Worm (Caenorhabditis elegans) whole organism, L1 larva: ENCODE measurements around the gene C03A7.13.

Experiments used
- F16B12.6 ChIP-seq: fragments of 150-350 bp; optimal IDR thresholded peaks from 2 replicates; lab custom pipeline; 2014; ENCODE audit warnings: missing biosample characterization, missing genetic modification characterization
- Y116A8C.19 ChIP-seq: sonication (generic microtip); optimal IDR thresholded peaks from 2 replicates; lab custom pipeline; 2016; ENCODE audit warnings: missing compliant biosample characterization, missing genetic modification characterization, borderline replicate concordance
- ama-1 ChIP-seq: fragments of 150-350 bp; optimal IDR thresholded peaks from 2 replicates; lab custom pipeline; 2014
- ceh-63 ChIP-seq: fragments of 200-800 bp; sonication (Bioruptor generic); optimal IDR thresholded peaks from 2 replicates; lab custom pipeline; 2018; ENCODE audit warnings: mild to moderate bottlenecking, missing genetic modification characterization, missing compliant biosample characterization
- ceh-8 ChIP-seq: fragments of 200-800 bp; sonication (Bioruptor generic); optimal IDR thresholded peaks from 2 replicates; lab custom pipeline; 2018; ENCODE audit warnings: mild to moderate bottlenecking, missing genetic modification characterization, moderate library complexity, missing compliant biosample characterization
- ceh-90 ChIP-seq: sonication (generic microtip); optimal IDR thresholded peaks from 2 replicates; lab custom pipeline; 2016; ENCODE audit warnings: missing genetic modification characterization, missing compliant biosample characterization
- dsc-1 ChIP-seq: sonication (generic microtip); optimal IDR thresholded peaks from 2 replicates; lab custom pipeline; 2016; ENCODE audit warnings: mild to moderate bottlenecking, missing genetic modification characterization, missing compliant biosample characterization
- efl-1 ChIP-seq, 4 experiments: fragments of 150-350 bp; optimal IDR thresholded peaks in 3 of 4; peaks in 1 of 4; 1 replicate in 1 of 4; 2 replicates in 3 of 4; lab custom pipeline; 2014; ENCODE audit warnings: missing biosample characterization in 2 of 4, missing genetic modification characterization in 2 of 4, missing genetic modification reagents in 2 of 4
- egl-13 ChIP-seq: sonication (generic microtip); optimal IDR thresholded peaks from 2 replicates; lab custom pipeline; 2016; ENCODE audit warnings: missing genotype, missing genetic modification reagents, missing genetic modification characterization, missing compliant biosample characterization
- egl-27 ChIP-seq, 2 experiments: fragments of 150-350 bp in 1 of 2; sonication (generic microtip); optimal IDR thresholded peaks; 3 replicates each; lab custom pipeline; 2017 to 2018; ENCODE audit warnings: missing biosample characterization in 2 of 2, missing genetic modification characterization in 2 of 2, missing genetic modification reagents in 2 of 2
- elt-2 ChIP-seq: sonication (generic microtip); optimal IDR thresholded peaks from 2 replicates; lab custom pipeline; 2016; ENCODE audit warnings: missing genetic modification characterization, mild to moderate bottlenecking, inconsistent platforms, missing compliant biosample characterization, missing genetic modification reagents
- elt-3 ChIP-seq, 6 experiments: fragments of 150-350 bp in 1 of 6; sonication (generic microtip); optimal IDR thresholded peaks; 2 replicates each; lab custom pipeline; 2017 to 2018; ENCODE audit warnings: missing biosample characterization in 6 of 6, missing genetic modification characterization in 6 of 6, inconsistent platforms in 1 of 6
- fkh-10 ChIP-seq: sonication (generic microtip); optimal IDR thresholded peaks from 2 replicates; lab custom pipeline; 2017; ENCODE audit warnings: missing biosample characterization, missing genetic modification reagents, missing genetic modification characterization
- fkh-4 ChIP-seq: sonication (generic microtip); optimal IDR thresholded peaks from 2 replicates; lab custom pipeline; 2016; ENCODE audit warnings: missing compliant biosample characterization, missing genetic modification characterization, borderline replicate concordance
- fos-1 ChIP-seq: fragments of 150-350 bp; optimal IDR thresholded peaks from 2 replicates; lab custom pipeline; 2014; ENCODE audit warnings: missing biosample characterization, missing genetic modification characterization
- grh-1 ChIP-seq: fragments of 200-800 bp; sonication (Bioruptor generic); IDR thresholded peaks from 2 replicates; pipeline ENCODE4 v1.3.6; 2022; ENCODE audit warnings: missing genetic modification reagents, missing genetic modification characterization, missing compliant biosample characterization
- isw-1 ChIP-seq: fragments of 200-800 bp; sonication (Bioruptor generic); IDR thresholded peaks from 2 replicates; pipeline ENCODE4 v1.3.6; 2022; ENCODE audit warnings: missing genetic modification characterization, missing compliant biosample characterization
- lin-39 ChIP-seq: fragments of 150-350 bp; optimal IDR thresholded peaks from 2 replicates; lab custom pipeline; 2014; ENCODE audit warnings: missing biosample characterization, missing genetic modification reagents, missing genetic modification characterization
- lir-3 ChIP-seq: sonication (generic microtip); optimal IDR thresholded peaks from 2 replicates; lab custom pipeline; 2016; ENCODE audit warnings: mild to moderate bottlenecking, missing genetic modification characterization, moderate library complexity, missing compliant biosample characterization; ENCODE audit not compliant: poor library complexity
- lsy-2 ChIP-seq, 2 experiments: fragments of 150-350 bp; optimal IDR thresholded peaks; 2 replicates each; lab custom pipeline; 2014; ENCODE audit warnings: missing biosample characterization in 2 of 2, missing genetic modification characterization in 2 of 2
- nhr-28 ChIP-seq: fragments of 150-350 bp; optimal IDR thresholded peaks from 2 replicates; lab custom pipeline; 2014; ENCODE audit warnings: missing biosample characterization, missing genetic modification characterization
- nhr-47 ChIP-seq: sonication (generic microtip); optimal IDR thresholded peaks from 2 replicates; lab custom pipeline; 2016; ENCODE audit warnings: mild to moderate bottlenecking, missing genetic modification characterization, moderate library complexity, missing compliant biosample characterization
- pag-3 ChIP-seq: sonication (generic microtip); optimal IDR thresholded peaks from 2 replicates; lab custom pipeline; 2017; ENCODE audit warnings: missing genetic modification characterization, mild to moderate bottlenecking, missing compliant biosample characterization, antibody characterized with exemption, borderline replicate concordance; ENCODE audit not compliant: insufficient read depth
- pax-3 ChIP-seq: fragments of 200-800 bp; sonication (Bioruptor generic); optimal IDR thresholded peaks from 2 replicates; lab custom pipeline; 2018; ENCODE audit warnings: mild to moderate bottlenecking, missing genetic modification characterization, moderate library complexity, missing compliant biosample characterization
- skn-1 ChIP-seq: fragments of 150-350 bp; optimal IDR thresholded peaks from 2 replicates; lab custom pipeline; 2014; ENCODE audit warnings: missing biosample characterization, missing genetic modification characterization
- snu-23 ChIP-seq: sonication (generic microtip); optimal IDR thresholded peaks from 2 replicates; lab custom pipeline; 2016; ENCODE audit warnings: missing genetic modification characterization, missing compliant biosample characterization
- sptf-1 ChIP-seq: fragments of 150-350 bp; optimal IDR thresholded peaks from 2 replicates; lab custom pipeline; 2014; ENCODE audit warnings: missing biosample characterization, missing genetic modification characterization
- sup-37 ChIP-seq: fragments of 200-800 bp; sonication (Bioruptor generic); optimal IDR thresholded peaks from 2 replicates; lab custom pipeline; 2018; ENCODE audit warnings: mild to moderate bottlenecking, missing genetic modification characterization, missing compliant biosample characterization
- tbx-2 ChIP-seq: sonication (generic microtip); optimal IDR thresholded peaks from 2 replicates; lab custom pipeline; 2016; ENCODE audit warnings: missing genetic modification characterization, missing compliant biosample characterization
- unc-86 ChIP-seq: sonication (generic microtip); optimal IDR thresholded peaks from 2 replicates; lab custom pipeline; 2016; ENCODE audit warnings: missing genetic modification characterization, missing compliant biosample characterization
- xbp-1 ChIP-seq: sonication (generic microtip); optimal IDR thresholded peaks from 2 replicates; lab custom pipeline; 2016; ENCODE audit warnings: missing genetic modification characterization, missing compliant biosample characterization
- zag-1 ChIP-seq: fragments of 150-350 bp; optimal IDR thresholded peaks from 2 replicates; lab custom pipeline; 2014; ENCODE audit warnings: missing biosample characterization, missing genetic modification characterization

C03A7.13 gene

DNA sequence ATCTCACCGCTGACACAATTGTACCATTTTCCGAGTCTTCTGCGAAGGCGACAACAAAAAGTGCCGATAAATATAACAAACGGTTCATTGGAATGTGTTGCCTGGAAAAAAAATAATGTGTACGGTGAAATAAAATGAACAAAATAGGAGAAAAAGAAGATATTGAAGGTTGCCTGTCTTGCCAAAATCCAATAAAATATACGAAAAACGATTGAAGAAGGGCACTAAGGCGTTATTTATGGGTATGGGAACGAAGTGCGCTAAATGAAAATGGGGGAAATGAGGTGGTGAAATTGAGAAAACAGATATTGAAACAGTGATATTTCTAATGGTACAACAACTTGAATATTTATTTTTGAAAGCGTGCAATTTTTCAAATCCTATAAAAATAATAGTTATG is 5.9 kb upstream of the C03A7.13 start, which contains the start of gene Y47A7.2 (continued):
- TF ChIP-seq pax-3 (tag; lab: Kevin White, UChicago), result no peak

DNA sequence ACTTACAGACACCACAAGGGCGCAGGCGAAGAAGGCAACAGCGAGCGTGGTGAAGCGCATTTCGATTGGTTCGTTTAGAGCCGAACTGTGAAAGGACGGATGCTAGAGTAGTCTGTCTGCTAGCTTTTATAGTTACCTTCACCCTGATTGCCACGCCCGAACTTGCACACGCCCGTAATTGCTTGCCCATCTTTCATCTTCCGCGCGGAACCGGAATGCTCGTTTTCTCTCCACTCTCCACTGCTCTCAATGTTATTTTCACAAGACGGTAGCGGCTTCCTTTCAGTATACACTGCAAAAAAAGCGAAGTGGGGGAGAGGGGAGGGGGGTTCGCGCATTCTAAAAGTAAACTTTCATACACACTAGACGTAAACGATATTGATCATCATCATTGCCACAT is 2.2 kb upstream of the C03A7.13 start, which contains the start of gene abu-8:
Gene abu-8 (minus strand): TSS at position 101 of the 400 bp plus-strand sequence.
- no peak for TF ChIP-seq sptf-1 (tag; lab: Kevin White, UChicago)
- no peak for TF ChIP-seq F16B12.6
- no peak for TF ChIP-seq xbp-1 (tag; lab: Kevin White, UChicago)
- TF ChIP-seq fos-1, result no peak
- TF ChIP-seq nhr-28 (tag; lab: Kevin White, UChicago), result no peak
- TF ChIP-seq nhr-47 (tag; lab: Kevin White, UChicago), result no peak
- no peak for TF ChIP-seq tbx-2
- TF ChIP-seq grh-1 (GFP tag; lab: Robert Waterston, UW), result no peak
- no peak for TF ChIP-seq Y116A8C.19 (tag; lab: Kevin White, UChicago)
- no peak for TF ChIP-seq sup-37 (GFP tag; lab: Kevin White, UChicago)
- no peak for TF ChIP-seq egl-13
- no peak for TF ChIP-seq lir-3 (tag; lab: Kevin White, UChicago)
- no peak for TF ChIP-seq egl-27 (tag; optimal IDR thresholded peaks at IDR 0.05; lab: Kevin White, UChicago)
- TF ChIP-seq fkh-10, result no peak

DNA sequence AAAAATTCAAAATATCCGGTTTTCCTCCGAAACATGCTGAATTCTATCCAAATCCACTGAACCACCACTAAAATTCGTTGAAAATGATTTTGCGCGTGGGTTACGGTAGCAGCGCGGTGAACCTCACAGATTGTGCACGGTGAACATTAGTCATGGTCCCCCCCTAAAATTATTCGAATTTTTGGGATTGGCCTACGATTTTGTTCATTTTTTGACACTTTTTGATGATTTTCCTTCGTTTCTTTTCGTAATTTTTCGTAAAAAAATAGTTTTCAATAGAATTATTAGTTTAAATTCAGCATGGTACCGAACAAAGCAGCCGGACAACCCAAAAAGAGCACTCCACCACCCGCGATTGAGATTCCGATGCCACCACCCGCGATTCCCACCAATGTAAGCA is 10.7 kb downstream of the C03A7.13 start, which contains the start of gene C03A7.2:
Gene C03A7.2 (plus strand): TSS at position 301 of the 400 bp plus-strand sequence.
- TF ChIP-seq ama-1 (lab: Kevin White, UChicago), result no peak
- TF ChIP-seq skn-1 (tag; lab: Kevin White, UChicago), result no peak
- no peak for TF ChIP-seq ceh-90 (tag; lab: Kevin White, UChicago)
- TF ChIP-seq snu-23 (GFP tag; lab: Kevin White, UChicago), result no peak
- no peak for TF ChIP-seq ceh-8 (GFP tag; lab: Kevin White, UChicago)
- no peak for TF ChIP-seq fkh-10
- TF ChIP-seq isw-1 (GFP tag; lab: Robert Waterston, UW), result no peak
- TF ChIP-seq unc-86, result no peak
- TF ChIP-seq zag-1 (tag; lab: Kevin White, UChicago), result no peak
- TF ChIP-seq sptf-1 (tag; lab: Kevin White, UChicago), result no peak
- no peak for TF ChIP-seq pag-3 (tag; lab: Kevin White, UChicago)
- no peak for TF ChIP-seq F16B12.6
- TF ChIP-seq, all 84 proteins: peak for 0

DNA sequence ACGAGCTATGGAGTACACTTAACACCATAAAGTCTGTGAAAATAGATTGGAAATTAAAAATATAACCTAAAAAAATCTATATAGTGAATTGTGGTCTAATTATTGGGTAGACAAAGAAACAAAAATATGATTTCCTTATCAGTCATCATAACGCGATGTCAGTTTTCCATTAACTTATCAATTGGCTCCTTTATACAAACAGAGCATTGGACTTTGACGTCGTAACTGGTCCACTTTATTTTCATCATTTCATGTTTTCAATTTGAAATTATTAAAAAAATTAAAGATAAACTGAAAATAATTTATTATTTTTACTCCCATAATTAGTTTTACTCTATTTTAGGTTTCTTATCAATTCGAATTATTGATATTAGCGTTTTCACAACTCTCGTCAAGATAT is 14.3 kb downstream of the C03A7.13 start:
- TF ChIP-seq elt-2 (tag; lab: Kevin White, UChicago) (peak; percentile 6), sptf-1 (tag; lab: Kevin White, UChicago) (no peak)

DNA sequence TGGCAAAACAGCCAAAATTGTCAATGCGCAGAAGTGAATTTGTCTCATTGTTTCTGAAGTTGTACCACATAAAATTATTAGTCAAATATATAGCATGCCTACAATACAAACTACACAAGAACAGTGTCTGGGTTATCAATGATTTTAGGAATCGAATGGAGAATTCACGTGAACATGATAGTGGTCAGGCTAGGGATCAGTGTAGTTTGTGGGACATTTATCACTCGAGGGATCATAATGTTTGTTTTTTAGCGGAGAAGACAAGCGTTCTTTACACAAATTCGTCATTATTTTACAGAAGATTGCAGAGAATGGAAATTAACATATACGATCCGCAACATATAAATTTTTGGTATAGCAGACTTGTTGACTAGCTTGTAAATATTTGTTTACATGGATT is 15.1 kb downstream of the C03A7.13 start, which contains the start of gene ugt-51:
Gene ugt-51 (minus strand): TSS at position 101 of the 400 bp plus-strand sequence.
- TF ChIP-seq lin-39 (tag; lab: Kevin White, UChicago), result no peak
- no peak for TF ChIP-seq efl-1 (optimal IDR thresholded peaks at IDR 0.05; lab: Kevin White, UChicago)
- peak in 1 of 2 experiments; percentile 49 for TF ChIP-seq efl-1 (GFP tag; optimal IDR thresholded peaks at IDR 0.05 in 1 of 2; lab: Kevin White, UChicago)

DNA sequence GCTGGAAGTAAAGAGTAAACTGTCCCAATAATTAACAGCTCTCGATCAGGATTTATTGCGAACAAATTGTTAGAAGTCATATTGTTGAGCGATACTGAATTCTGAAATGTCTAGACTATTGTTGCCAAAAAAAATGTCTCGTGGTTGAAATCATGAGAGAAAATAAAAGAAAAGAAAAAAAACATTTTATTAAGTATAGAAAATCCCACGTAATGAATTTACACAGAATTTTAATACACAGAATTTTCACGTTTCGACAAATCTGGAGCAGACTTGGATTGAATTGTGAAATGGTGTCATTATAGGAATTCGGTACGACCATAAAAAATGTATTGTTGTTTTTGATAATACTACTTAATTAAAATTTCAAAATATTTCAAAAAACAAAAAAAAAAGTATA is 19.5 kb downstream of the C03A7.13 start, which contains the start of gene srt-65:
Gene srt-65 (minus strand): TSS at position 101 of the 400 bp plus-strand sequence.
- TF ChIP-seq isw-1 (GFP tag; lab: Robert Waterston, UW) (no peak), pax-3 (tag; lab: Kevin White, UChicago) (no peak), fkh-4 (tag; lab: Kevin White, UChicago) (no peak), xbp-1 (tag; lab: Kevin White, UChicago) (no peak)

DNA sequence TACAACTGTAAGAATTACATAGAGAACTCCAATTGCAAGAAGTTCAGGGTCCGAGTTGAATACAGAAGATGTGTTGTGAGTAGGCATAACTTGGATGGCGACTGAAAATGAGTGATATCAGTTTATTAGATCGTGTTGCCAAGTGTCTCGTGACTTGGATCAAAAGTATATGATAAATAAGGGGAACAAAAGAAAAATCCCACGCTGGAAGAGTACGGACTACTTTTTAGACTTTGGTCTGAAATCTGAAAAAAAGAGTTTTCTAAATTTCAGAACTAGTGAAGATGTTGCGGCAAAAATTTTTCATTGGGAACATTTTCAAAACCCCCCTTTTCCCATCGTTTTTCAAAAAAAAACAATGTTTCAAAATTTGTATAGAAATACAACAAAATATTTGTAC is 22.8 kb downstream of the C03A7.13 start, which contains the start of gene srt-64:
Gene srt-64 (minus strand): TSS at position 101 of the 400 bp plus-strand sequence.
- TF ChIP-seq dsc-1 (tag; lab: Kevin White, UChicago) (no peak), pag-3 (tag; lab: Kevin White, UChicago) (no peak), ceh-63 (GFP tag; lab: Kevin White, UChicago) (no peak), elt-3 (tag; optimal IDR thresholded peaks at IDR 0.05; lab: Kevin White, UChicago) (no peak), lsy-2 (tag; optimal IDR thresholded peaks at IDR 0.05; lab: Kevin White, UChicago) (no peak), skn-1 (tag; lab: Kevin White, UChicago) (no peak)
